Worm (Caenorhabditis elegans): ENCODE measurements around the gene ins-6.

- no peak for TF ChIP-seq him-1 (tag; optimal IDR thresholded peaks at IDR 0.05)
- TF ChIP-seq W03F9.2 (tag; optimal IDR thresholded peaks at IDR 0.05), result no peak
These were observed 45.9 kb downstream of the ins-6 start for ce11 chrII:6046023-6046631.

Data from whole organism, L4/young adult.